1 worm cellular context compared by ENCODE assay signal in genomic region chrIII:11007552-11008272, ce11.
TF ChIP-seq lines count a peak whose summit lies in the region.

TSS of gene fipr-17 (minus strand) at chrIII:11007602.
TSS of gene Y48A6B.3 (plus strand) at chrIII:11008222.

TF ChIP-seq in whole organism, L1 larva, 84 proteins besides CTCF, POLR2A, EP300 and RAD21 (continued from another document):
- TF ChIP-seq jun-1 (tag; optimal IDR thresholded peaks at IDR 0.05; lab: Kevin White, UChicago): peak; percentile 77
- TF ChIP-seq aha-1 (tag; optimal IDR thresholded peaks at IDR 0.05; lab: Kevin White, UChicago): peak; percentile 58
- no peak for TF ChIP-seq alr-1 (tag; optimal IDR thresholded peaks at IDR 0.05; lab: Kevin White, UChicago; ENCODE audit: borderline replicate concordance)
- peak in 1 of 2 experiments; percentile 52 for TF ChIP-seq mdl-1 (tag; optimal IDR thresholded peaks at IDR 0.05; lab: Kevin White, UChicago)
- peak; percentile 78 for TF ChIP-seq nhr-90 (tag; optimal IDR thresholded peaks at IDR 0.05; lab: Kevin White, UChicago; ENCODE audit: poor library complexity)
- peak; percentile 87 for TF ChIP-seq lin-14 (GFP tag; optimal IDR thresholded peaks at IDR 0.05; lab: Kevin White, UChicago)
- peak; percentile 83 to 97 (median 83) for TF ChIP-seq ceh-82 (tag; optimal IDR thresholded peaks at IDR 0.05; lab: Kevin White, UChicago)
- no peak for TF ChIP-seq nhr-11 (tag; optimal IDR thresholded peaks at IDR 0.05; lab: Kevin White, UChicago)
- TF ChIP-seq nhr-20 (tag; optimal IDR thresholded peaks at IDR 0.05; lab: Kevin White, UChicago): peak; percentile 83
- peak; percentile 52 for TF ChIP-seq ceh-90 (tag; optimal IDR thresholded peaks at IDR 0.05; lab: Kevin White, UChicago)
- TF ChIP-seq zip-4 (GFP tag; optimal IDR thresholded peaks at IDR 0.05; lab: Kevin White, UChicago): peak; percentile 59
- peak; percentile 68 for TF ChIP-seq grh-1 (GFP tag; IDR thresholded peaks at IDR 0.05; lab: Robert Waterston, UW)
- TF ChIP-seq C04F5.9 (tag; optimal IDR thresholded peaks at IDR 0.05; lab: Kevin White, UChicago): peak; percentile 64
- peak; percentile 27 for TF ChIP-seq fkh-4 (tag; optimal IDR thresholded peaks at IDR 0.05; lab: Kevin White, UChicago; ENCODE audit: borderline replicate concordance)
- no peak for TF ChIP-seq unc-30 (tag; optimal IDR thresholded peaks at IDR 0.05; lab: Kevin White, UChicago)
- peak; percentile 89 for TF ChIP-seq nhr-47 (tag; optimal IDR thresholded peaks at IDR 0.05; lab: Kevin White, UChicago)
- no peak for TF ChIP-seq nhr-76 (tag; optimal IDR thresholded peaks at IDR 0.05; lab: Kevin White, UChicago)
- TF ChIP-seq ces-1 (GFP tag; optimal IDR thresholded peaks at IDR 0.05; lab: Kevin White, UChicago): no peak
- TF ChIP-seq nhr-19 (GFP tag; conservative IDR thresholded peaks at IDR 0.05; lab: Robert Waterston, UW): peak; percentile 83
- peak; percentile 86 for TF ChIP-seq lin-13 (GFP tag; optimal IDR thresholded peaks at IDR 0.05; lab: Kevin White, UChicago)
- no peak for TF ChIP-seq hlh-17 (GFP tag; optimal IDR thresholded peaks at IDR 0.05; lab: Kevin White, UChicago; ENCODE audit: borderline replicate concordance)
- TF ChIP-seq vab-15 (tag; optimal IDR thresholded peaks at IDR 0.05; lab: Kevin White, UChicago): peak; percentile 75
- peak; percentile 83 for TF ChIP-seq isw-1 (GFP tag; IDR thresholded peaks at IDR 0.05; lab: Robert Waterston, UW)
- peak; percentile 81 for TF ChIP-seq xbp-1 (tag; optimal IDR thresholded peaks at IDR 0.05; lab: Kevin White, UChicago)
